Worm (Caenorhabditis elegans) whole organism, late embryonic: Measurements from ENCODE around the gene C15H9.3.

Experiments
- C08G9.2 ChIP-seq: sonication (generic microtip); optimal IDR thresholded peaks from 2 replicates; lab custom pipeline; 2016; ENCODE audit warnings: mild to moderate bottlenecking, missing genetic modification characterization, moderate library complexity, missing compliant biosample characterization
- F13H6.1 ChIP-seq: sonication (generic microtip); optimal IDR thresholded peaks from 2 replicates; lab custom pipeline; 2016; ENCODE audit warnings: missing genetic modification characterization, missing compliant biosample characterization
- ceh-14 ChIP-seq: sonication (generic microtip); optimal IDR thresholded peaks from 2 replicates; lab custom pipeline; 2016; ENCODE audit warnings: missing genotype, missing genetic modification characterization, missing compliant biosample characterization
- ceh-18 ChIP-seq: sonication (generic microtip); optimal IDR thresholded peaks from 2 replicates; lab custom pipeline; 2016; ENCODE audit warnings: missing genetic modification characterization, missing compliant biosample characterization
- ceh-19 ChIP-seq: fragments of 200-800 bp; sonication (Bioruptor generic); optimal IDR thresholded peaks from 2 replicates; lab custom pipeline; 2018; ENCODE audit warnings: mild to moderate bottlenecking, missing genetic modification characterization, missing compliant biosample characterization
- ceh-24 ChIP-seq: sonication (generic microtip); optimal IDR thresholded peaks from 2 replicates; lab custom pipeline; 2016; ENCODE audit warnings: mild to moderate bottlenecking, missing genetic modification characterization, missing compliant biosample characterization
- ceh-30 ChIP-seq: fragments of 150-350 bp; optimal IDR thresholded peaks from 2 replicates; lab custom pipeline; 2014; ENCODE audit warnings: missing biosample characterization, missing genetic modification characterization
- ceh-31 ChIP-seq: sonication (generic microtip); optimal IDR thresholded peaks from 2 replicates; lab custom pipeline; 2016; ENCODE audit warnings: missing genetic modification characterization, missing compliant biosample characterization
- ceh-34 ChIP-seq: sonication (generic microtip); optimal IDR thresholded peaks from 2 replicates; lab custom pipeline; 2016; ENCODE audit warnings: mild to moderate bottlenecking, missing genetic modification characterization, missing compliant biosample characterization
- ceh-48 ChIP-seq: sonication (generic microtip); optimal IDR thresholded peaks from 2 replicates; lab custom pipeline; 2016; ENCODE audit warnings: missing genetic modification characterization, inconsistent platforms, missing compliant biosample characterization
- che-1 ChIP-seq: sonication (generic microtip); optimal IDR thresholded peaks from 2 replicates; lab custom pipeline; 2016; ENCODE audit warnings: mild to moderate bottlenecking, missing genetic modification characterization, missing compliant biosample characterization
- dmd-4 ChIP-seq: sonication (generic microtip); optimal IDR thresholded peaks from 2 replicates; lab custom pipeline; 2016; ENCODE audit warnings: borderline replicate concordance, missing genetic modification characterization, missing compliant biosample characterization
- elt-4 ChIP-seq: sonication (generic microtip); optimal IDR thresholded peaks from 2 replicates; lab custom pipeline; 2016; ENCODE audit warnings: missing genetic modification characterization, missing compliant biosample characterization
- ets-4 ChIP-seq: sonication (generic microtip); optimal IDR thresholded peaks from 2 replicates; lab custom pipeline; 2016; ENCODE audit warnings: missing genetic modification characterization, missing compliant biosample characterization
- fax-1 ChIP-seq: sonication (generic microtip); optimal IDR thresholded peaks from 2 replicates; lab custom pipeline; 2016; ENCODE audit warnings: missing genotype, missing genetic modification characterization, missing compliant biosample characterization
- fkh-6 ChIP-seq: sonication (generic microtip); optimal IDR thresholded peaks from 2 replicates; lab custom pipeline; 2016; ENCODE audit warnings: missing genetic modification characterization, missing compliant biosample characterization
- gmeb-2 ChIP-seq: sonication (generic microtip); optimal IDR thresholded peaks from 2 replicates; lab custom pipeline; 2016; ENCODE audit warnings: missing genetic modification characterization, inconsistent platforms, missing compliant biosample characterization
- hlh-15 ChIP-seq: sonication (generic microtip); optimal IDR thresholded peaks from 2 replicates; lab custom pipeline; 2016; ENCODE audit warnings: missing genetic modification characterization, missing compliant biosample characterization
- hlh-6 ChIP-seq: sonication (generic microtip); optimal IDR thresholded peaks from 2 replicates; lab custom pipeline; 2016; ENCODE audit warnings: missing genotype, missing genetic modification characterization, missing compliant biosample characterization
- hlh-8 ChIP-seq: sonication (generic microtip); optimal IDR thresholded peaks from 2 replicates; lab custom pipeline; 2016; ENCODE audit warnings: missing genotype, missing genetic modification characterization, missing compliant biosample characterization
- mec-3 ChIP-seq: sonication (generic microtip); optimal IDR thresholded peaks from 2 replicates; lab custom pipeline; 2016; ENCODE audit warnings: borderline replicate concordance, missing genetic modification characterization, missing compliant biosample characterization
- nfya-1 ChIP-seq: sonication (generic microtip); optimal IDR thresholded peaks from 2 replicates; lab custom pipeline; 2017; ENCODE audit warnings: missing genetic modification characterization, mild to moderate bottlenecking, missing compliant biosample characterization, antibody characterized with exemption, moderate library complexity
- pat-9 ChIP-seq: fragments of 200-800 bp; sonication (Bioruptor generic); optimal IDR thresholded peaks from 2 replicates; lab custom pipeline; 2018; ENCODE audit warnings: mild to moderate bottlenecking, missing genetic modification characterization, moderate library complexity, missing compliant biosample characterization
- pha-2 ChIP-seq: sonication (generic microtip); optimal IDR thresholded peaks from 2 replicates; lab custom pipeline; 2017; ENCODE audit warnings: mild to moderate bottlenecking, missing genetic modification characterization, missing compliant biosample characterization
- pha-4 ChIP-seq: fragments of 150-350 bp; optimal IDR thresholded peaks from 2 replicates; lab custom pipeline; 2018; ENCODE audit warnings: missing biosample characterization, missing genetic modification reagents, missing genetic modification characterization
- pqm-1 ChIP-seq: sonication (generic microtip); optimal IDR thresholded peaks from 2 replicates; lab custom pipeline; 2016; ENCODE audit warnings: missing genetic modification characterization, missing compliant biosample characterization
- pros-1 ChIP-seq: fragments of 150-350 bp; optimal IDR thresholded peaks from 2 replicates; lab custom pipeline; 2014; ENCODE audit warnings: missing biosample characterization, missing genetic modification reagents, missing genetic modification characterization
- ref-2 ChIP-seq: sonication (generic microtip); optimal IDR thresholded peaks from 2 replicates; lab custom pipeline; 2016; ENCODE audit warnings: missing genetic modification characterization, missing compliant biosample characterization
- sdc-2 ChIP-seq: sonication (generic microtip); optimal IDR thresholded peaks from 2 replicates; lab custom pipeline; 2016; ENCODE audit warnings: missing genotype, missing genetic modification characterization, missing compliant biosample characterization
- sox-4 ChIP-seq: sonication (generic microtip); optimal IDR thresholded peaks from 2 replicates; lab custom pipeline; 2017; ENCODE audit warnings: mild to moderate bottlenecking, missing genetic modification characterization, inconsistent platforms, missing compliant biosample characterization
- syd-9 ChIP-seq: sonication (generic microtip); optimal IDR thresholded peaks from 2 replicates; lab custom pipeline; 2016; ENCODE audit warnings: mild to moderate bottlenecking, missing genetic modification characterization, moderate library complexity, missing compliant biosample characterization
- tbx-2 ChIP-seq: sonication (generic microtip); optimal IDR thresholded peaks from 2 replicates; lab custom pipeline; 2016; ENCODE audit warnings: missing genetic modification characterization, missing compliant biosample characterization
- tbx-7 ChIP-seq: sonication (generic microtip); optimal IDR thresholded peaks from 2 replicates; lab custom pipeline; 2016; ENCODE audit warnings: missing genotype, missing genetic modification characterization, missing compliant biosample characterization
- unc-3 ChIP-seq, 2 experiments: fragments of 200-800 bp in 1 of 2; sonication (Bioruptor generic) in 1 of 2; sonication (generic microtip) in 1 of 2; conservative IDR thresholded peaks in 1 of 2; optimal IDR thresholded peaks in 1 of 2; 2 replicates each; pipeline versions ENCODE4 v1.3.6 to Lab custom; 2016 to 2022; ENCODE audit warnings: missing compliant biosample characterization in 2 of 2, missing genetic modification characterization in 2 of 2, missing genetic modification reagents in 1 of 2
- unc-42 ChIP-seq: sonication (generic microtip); optimal IDR thresholded peaks from 2 replicates; lab custom pipeline; 2016; ENCODE audit warnings: missing genotype, missing genetic modification characterization, missing compliant biosample characterization
- unc-55 ChIP-seq: sonication (generic microtip); optimal IDR thresholded peaks from 2 replicates; lab custom pipeline; 2017; ENCODE audit warnings: missing biosample characterization, missing genetic modification reagents, missing genetic modification characterization
- ztf-16 ChIP-seq: sonication (generic microtip); optimal IDR thresholded peaks from 2 replicates; lab custom pipeline; 2017; ENCODE audit warnings: missing genetic modification characterization, missing compliant biosample characterization

Gene C15H9.3

DNA sequence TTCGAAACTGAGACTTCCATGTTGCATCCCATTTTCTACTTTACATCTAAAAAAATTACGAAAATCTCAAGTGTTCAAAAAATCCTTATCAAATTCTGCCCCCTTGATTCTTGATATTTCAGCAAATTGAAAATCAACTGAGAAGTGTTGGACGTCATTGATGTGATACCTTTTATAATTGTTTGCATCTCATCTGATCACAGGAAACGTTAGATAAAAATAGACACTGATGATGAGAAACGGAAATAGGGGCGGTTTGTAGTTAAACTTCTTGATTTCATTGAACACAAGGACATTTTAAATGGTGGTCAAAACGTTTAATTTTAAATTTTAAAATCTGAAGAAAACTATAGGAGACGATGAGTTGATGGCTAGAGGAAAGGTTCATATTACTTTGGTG is 13.2 kb downstream of the C15H9.3 start:
- TF ChIP-seq tbx-2 (no peak), unc-3 (GFP tag; conservative IDR thresholded peaks at IDR 0.05; lab: Robert Waterston, UW) (no peak), unc-3 (tag; optimal IDR thresholded peaks at IDR 0.05; lab: Kevin White, UChicago) (no peak)

DNA sequence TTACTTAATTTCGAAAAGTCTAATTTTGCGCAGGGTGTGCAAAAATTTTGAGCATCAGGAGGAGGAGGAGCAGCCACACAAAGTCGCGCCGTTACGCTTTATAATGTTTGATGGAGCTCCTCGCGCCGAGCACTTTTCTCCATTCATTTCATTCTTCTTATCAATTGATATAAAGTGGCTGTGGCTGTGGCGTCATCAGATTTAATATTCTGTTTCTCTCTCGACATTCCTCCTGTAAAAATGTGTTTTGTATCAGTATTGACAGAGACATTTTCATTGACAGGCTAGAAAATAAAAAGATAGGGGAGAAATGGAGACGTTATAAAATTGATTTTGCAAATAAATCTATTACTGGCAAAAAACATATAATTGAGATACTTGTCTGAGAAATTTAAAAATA is 13.7 kb downstream of the C15H9.3 start:
- TF ChIP-seq pros-1 (no peak), ets-4 (no peak)

- TF ChIP-seq pha-4 (tag; lab: Kevin White, UChicago): no peak
- peak; percentile 16 for TF ChIP-seq sdc-2 (tag; lab: Kevin White, UChicago)
- TF ChIP-seq gmeb-2: no peak
- peak; percentile 36 for TF ChIP-seq ceh-14 (tag; lab: Kevin White, UChicago)
- TF ChIP-seq hlh-8 (tag; lab: Kevin White, UChicago): peak; percentile 21
- TF ChIP-seq sox-4 (tag; lab: Kevin White, UChicago): no peak
- TF ChIP-seq pros-1: no peak
- TF ChIP-seq hlh-15: no peak
- TF ChIP-seq ceh-31 (tag; lab: Kevin White, UChicago): peak; percentile 56
- TF ChIP-seq ref-2 (tag; lab: Kevin White, UChicago): peak; percentile 39
- TF ChIP-seq fax-1 (tag; lab: Kevin White, UChicago): peak; percentile 10
- no peak for TF ChIP-seq F13H6.1 (tag; lab: Kevin White, UChicago)
- peak; percentile 52 for TF ChIP-seq tbx-2
- TF ChIP-seq ceh-18 (tag; lab: Kevin White, UChicago): peak; percentile 40
- no peak for TF ChIP-seq dmd-4 (tag; lab: Kevin White, UChicago)
- no peak for TF ChIP-seq fkh-6 (tag; lab: Kevin White, UChicago)
- peak; percentile 70 for TF ChIP-seq ceh-19 (GFP tag; lab: Kevin White, UChicago)
- TF ChIP-seq unc-3 (GFP tag; conservative IDR thresholded peaks at IDR 0.05; lab: Robert Waterston, UW): no peak
- TF ChIP-seq unc-3 (tag; optimal IDR thresholded peaks at IDR 0.05; lab: Kevin White, UChicago): peak; percentile 43
- TF ChIP-seq elt-4 (tag; lab: Kevin White, UChicago): no peak
- peak; percentile 4 for TF ChIP-seq C08G9.2 (tag; lab: Kevin White, UChicago)
- peak; percentile 6 for TF ChIP-seq nfya-1
- TF ChIP-seq ceh-30: no peak
- TF ChIP-seq ceh-34 (tag; lab: Kevin White, UChicago): peak; percentile 40
- no peak for TF ChIP-seq tbx-7
- peak; percentile 15 for TF ChIP-seq pqm-1
- TF ChIP-seq unc-42 (tag; lab: Kevin White, UChicago): peak; percentile 48
- peak; percentile 21 for TF ChIP-seq syd-9 (tag; lab: Kevin White, UChicago)
- peak; percentile 66 for TF ChIP-seq hlh-6 (tag; lab: Kevin White, UChicago)
- TF ChIP-seq pat-9: no peak
- peak; percentile 28 for TF ChIP-seq che-1 (tag; lab: Kevin White, UChicago)
- TF ChIP-seq mec-3 (tag; lab: Kevin White, UChicago): peak; percentile 58
Measured at ce11 chrX:6134423-6134822, 18.8 kb downstream of the C15H9.3 start.

DNA sequence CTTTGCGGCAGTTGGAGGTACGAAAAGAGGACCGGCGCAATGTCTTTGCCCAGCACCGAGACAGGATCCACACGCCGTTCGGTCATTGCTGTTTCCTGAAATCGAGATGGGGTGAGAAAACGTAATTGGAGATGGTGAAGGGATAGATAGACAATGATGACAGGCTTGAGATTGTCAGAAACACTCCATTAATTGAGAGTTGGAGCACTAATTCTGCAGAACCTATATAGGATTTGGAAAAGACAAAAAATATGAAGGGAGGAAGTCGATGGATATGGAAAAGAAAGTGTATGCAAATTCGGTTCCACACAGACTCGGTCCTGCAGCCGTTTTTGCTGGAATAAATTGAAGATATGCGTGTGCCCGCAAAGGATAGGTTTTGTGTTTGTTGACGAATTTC is 22.6 kb downstream of the C15H9.3 start, which contains the start of gene Y72A10A.1:
Gene Y72A10A.1, minus strand, starts transcription at position 101 of the 400 bp plus-strand sequence.
- no peak for TF ChIP-seq sdc-2 (tag; lab: Kevin White, UChicago)
- TF ChIP-seq ceh-24 (tag; lab: Kevin White, UChicago): no peak
- no peak for TF ChIP-seq F13H6.1 (tag; lab: Kevin White, UChicago)
- no peak for TF ChIP-seq pat-9
- TF ChIP-seq ceh-31 (tag; lab: Kevin White, UChicago): no peak
- TF ChIP-seq pqm-1: no peak
- no peak for TF ChIP-seq ztf-16
- TF ChIP-seq ceh-30: no peak
- no peak for TF ChIP-seq ceh-14 (tag; lab: Kevin White, UChicago)

ce11 chrX:6145921-6146320 is 30.3 kb downstream of the C15H9.3 start:
- no peak for TF ChIP-seq gmeb-2
- TF ChIP-seq ceh-48: no peak
- no peak for TF ChIP-seq F13H6.1 (tag; lab: Kevin White, UChicago)
- TF ChIP-seq unc-55 (GFP tag; lab: Kevin White, UChicago): peak; percentile 82
- TF ChIP-seq pha-2: no peak
- TF ChIP-seq hlh-15: no peak
- TF ChIP-seq, all 69 proteins: peak for 1
